Worm (Caenorhabditis elegans): ENCODE measurements around the gene R04A9.1.

Gene R04A9.1

ce11 chrX:410073-410572, 5.4 kb downstream of the R04A9.1 start (continued):
- TF ChIP-seq T23F11.4 (GFP tag; optimal IDR thresholded peaks at IDR 0.05) (peak; percentile 77), dve-1 (tag; optimal IDR thresholded peaks at IDR 0.05) (peak; percentile 73), nhr-11 (tag; optimal IDR thresholded peaks at IDR 0.05) (no peak), elt-2 (tag; optimal IDR thresholded peaks at IDR 0.05) (peak; percentile 93), Y22D7AL.16 (tag; optimal IDR thresholded peaks at IDR 0.05) (peak; percentile 75), ref-2 (tag; optimal IDR thresholded peaks at IDR 0.05) (peak; percentile 85), fkh-10 (GFP tag; optimal IDR thresholded peaks at IDR 0.05) (peak; percentile 65), che-1 (tag; optimal IDR thresholded peaks at IDR 0.05) (peak; percentile 83), pag-3 (tag; optimal IDR thresholded peaks at IDR 0.05; ENCODE audit: borderline replicate concordance) (peak; percentile 72), hlh-15 (tag; optimal IDR thresholded peaks at IDR 0.05) (peak; percentile 60), sox-4 (tag; optimal IDR thresholded peaks at IDR 0.05) (peak; percentile 86), ceh-45 (GFP tag; IDR thresholded peaks at IDR 0.05) (peak; percentile 64), ceh-22 (tag; optimal IDR thresholded peaks at IDR 0.05) (peak; percentile 85), elt-4 (tag; optimal IDR thresholded peaks at IDR 0.05) (no peak), madf-2 (tag; optimal IDR thresholded peaks at IDR 0.05) (peak; percentile 92), syd-9 (tag; optimal IDR thresholded peaks at IDR 0.05) (peak; percentile 90), nhr-232 (tag; optimal IDR thresholded peaks at IDR 0.05) (peak; percentile 83), lin-11 (tag; optimal IDR thresholded peaks at IDR 0.05) (peak; percentile 84), odd-2 (tag; optimal IDR thresholded peaks at IDR 0.05) (peak; percentile 48), gmeb-2 (tag; optimal IDR thresholded peaks at IDR 0.05) (peak; percentile 87), sox-2 (GFP tag; IDR thresholded peaks at IDR 0.05) (peak; percentile 56; the same call in 1 of the 2 replicates), rnt-1 (tag; optimal IDR thresholded peaks at IDR 0.05) (peak; percentile 91), ets-4 (tag; optimal IDR thresholded peaks at IDR 0.05) (peak; percentile 57), lim-6 (tag; optimal IDR thresholded peaks at IDR 0.05) (peak; percentile 36), pha-4 (tag; optimal IDR thresholded peaks at IDR 0.05) (no peak), pat-9 (tag; optimal IDR thresholded peaks at IDR 0.05) (peak; percentile 87), pha-2 (tag; optimal IDR thresholded peaks at IDR 0.05) (peak; percentile 89), ama-1 (optimal IDR thresholded peaks at IDR 0.05) (no peak), ceh-31 (tag; optimal IDR thresholded peaks at IDR 0.05) (peak; percentile 95), tbx-2 (tag; optimal IDR thresholded peaks at IDR 0.05) (peak; percentile 86), zip-5 (tag; optimal IDR thresholded peaks at IDR 0.05) (peak; percentile 55), ceh-24 (tag; optimal IDR thresholded peaks at IDR 0.05) (peak; percentile 74), dmd-4 (tag; optimal IDR thresholded peaks at IDR 0.05; ENCODE audit: borderline replicate concordance) (peak; percentile 87), ceh-2 (tag; optimal IDR thresholded peaks at IDR 0.05) (peak; percentile 83), sdc-2 (tag; optimal IDR thresholded peaks at IDR 0.05) (peak; percentile 98), pqm-1 (tag; optimal IDR thresholded peaks at IDR 0.05) (peak; percentile 35), ceh-9 (tag; optimal IDR thresholded peaks at IDR 0.05) (peak; percentile 79), ceh-6 (GFP tag; optimal IDR thresholded peaks at IDR 0.05) (peak; percentile 89), hlh-6 (tag; optimal IDR thresholded peaks at IDR 0.05) (peak; percentile 92), F13H6.1 (tag; optimal IDR thresholded peaks at IDR 0.05) (peak; percentile 67), ztf-16 (tag; optimal IDR thresholded peaks at IDR 0.05) (peak; percentile 84), C08G9.2 (tag; optimal IDR thresholded peaks at IDR 0.05) (peak; percentile 85), eyg-1 (tag; optimal IDR thresholded peaks at IDR 0.05) (peak; percentile 96)

- TF ChIP-seq tbx-7 (tag; optimal IDR thresholded peaks at IDR 0.05) (no peak), pha-4 (tag; optimal IDR thresholded peaks at IDR 0.05) (no peak), unc-86 (tag; optimal IDR thresholded peaks at IDR 0.05) (no peak), sdc-2 (tag; optimal IDR thresholded peaks at IDR 0.05) (no peak)
Measured at ce11 chrX:421407-421784, 16.7 kb downstream of the R04A9.1 start, which contains the start of gene col-19. Gene col-19, plus strand, starts transcription at chrX:421707.
